Worm (Caenorhabditis elegans) whole organism, L1 larva: ENCODE data around the gene Y65A5A.24.

Source experiments
- F16B12.6 ChIP-seq: fragments of 150-350 bp; optimal IDR thresholded peaks from 2 replicates; lab custom pipeline; 2014; ENCODE audit warnings: missing biosample characterization, missing genetic modification characterization
- lin-13 ChIP-seq: fragments of 150-350 bp; optimal IDR thresholded peaks from 2 replicates; lab custom pipeline; 2014; ENCODE audit warnings: missing biosample characterization, missing genetic modification reagents, missing genetic modification characterization
- mep-1 ChIP-seq: fragments of 150-350 bp; optimal IDR thresholded peaks from 2 replicates; lab custom pipeline; 2014; ENCODE audit warnings: missing biosample characterization, missing genetic modification characterization
- nhr-11 ChIP-seq: fragments of 150-350 bp; optimal IDR thresholded peaks from 2 replicates; lab custom pipeline; 2014; ENCODE audit warnings: missing biosample characterization, missing genetic modification characterization
- nhr-237 ChIP-seq: fragments of 150-350 bp; optimal IDR thresholded peaks from 2 replicates; lab custom pipeline; 2014; ENCODE audit warnings: missing biosample characterization, missing genetic modification characterization
- pag-3 ChIP-seq: sonication (generic microtip); optimal IDR thresholded peaks from 2 replicates; lab custom pipeline; 2017; ENCODE audit warnings: missing genetic modification characterization, mild to moderate bottlenecking, missing compliant biosample characterization, antibody characterized with exemption, borderline replicate concordance; ENCODE audit not compliant: insufficient read depth
- ztf-4 ChIP-seq: fragments of 150-350 bp; optimal IDR thresholded peaks from 2 replicates; lab custom pipeline; 2014; ENCODE audit warnings: missing biosample characterization, missing genetic modification characterization

DNA sequence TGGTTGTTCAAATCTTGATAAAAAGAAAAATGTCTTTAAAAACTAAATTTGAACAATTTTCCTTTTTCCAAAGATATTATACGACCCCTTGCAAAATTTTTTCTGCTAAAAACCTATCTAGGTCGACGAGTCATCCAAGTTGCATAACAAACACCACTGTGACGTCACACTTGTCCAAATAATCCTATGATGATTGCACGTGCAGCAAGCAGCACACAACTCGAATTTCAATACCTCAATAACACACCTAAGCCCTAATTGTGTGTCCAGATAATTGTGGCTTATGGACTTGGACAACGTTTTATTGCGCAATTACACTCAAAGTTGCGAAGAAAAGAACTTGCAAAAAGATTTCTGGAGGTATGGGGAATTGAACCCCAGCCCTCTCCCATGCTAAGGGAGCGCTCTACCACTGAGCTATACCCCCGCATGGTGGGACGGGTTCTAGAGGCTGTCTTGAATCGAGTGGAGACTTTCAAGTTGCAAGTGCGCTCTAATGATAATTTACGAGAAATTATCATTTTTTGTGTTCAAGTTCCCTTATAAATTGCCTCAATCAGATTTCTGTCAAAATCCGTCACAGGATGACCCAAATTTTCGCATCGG, 4.8 kb upstream of the Y65A5A.24 start:
- TF ChIP-seq F16B12.6 (tag; lab: Kevin White, UChicago) (no peak), nhr-237 (tag; lab: Kevin White, UChicago) (no peak), lin-13 (GFP tag; lab: Kevin White, UChicago) (peak; percentile 37), pag-3 (tag; lab: Kevin White, UChicago) (no peak), mep-1 (tag; lab: Kevin White, UChicago) (peak; percentile 60), nhr-11 (tag; lab: Kevin White, UChicago) (no peak), ztf-4 (tag; lab: Kevin White, UChicago) (no peak)
